Worm (Caenorhabditis elegans): ENCODE data around the gene F56F11.1.
A peak's percentile ranks its signal among the peaks of the same experiment; 100 is the strongest.
"Not testable (repeated sequence)": the region's sequence is repeated elsewhere in the genome, so short reads cannot be mapped to it uniquely, and the experiment has no call there.

Gene F56F11.1

DNA sequence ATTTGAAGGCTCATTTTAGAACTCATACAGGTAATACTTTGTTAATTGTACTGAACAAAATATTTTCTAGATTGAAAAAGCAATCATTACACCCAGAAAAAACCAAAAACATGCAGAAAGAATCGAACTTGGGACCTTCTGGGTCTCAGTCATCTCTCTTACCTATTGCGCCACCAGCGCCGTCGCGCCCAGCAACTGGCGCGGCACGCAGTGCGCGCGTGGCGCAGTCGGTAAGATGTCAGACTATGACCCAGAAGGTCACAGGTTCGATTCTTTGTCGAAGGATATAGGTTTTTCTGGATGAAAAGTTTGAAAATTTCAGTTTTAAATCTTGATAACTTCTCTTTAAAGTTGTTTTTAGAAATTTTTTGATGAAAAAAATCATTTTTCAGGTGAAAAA lies 11.8 kb upstream of the F56F11.1 start:
- TF ChIP-seq nhr-6 (tag; optimal IDR thresholded peaks at IDR 0.05) (no peak), mdl-1 (tag; optimal IDR thresholded peaks at IDR 0.05) (no peak), ztf-1 (GFP tag; conservative IDR thresholded peaks at IDR 0.05) (no peak), peb-1 (tag; optimal IDR thresholded peaks at IDR 0.05) (no peak), egl-27 (tag; optimal IDR thresholded peaks at IDR 0.05) (no peak), snpc-4 (tag; optimal IDR thresholded peaks at IDR 0.05) (no peak), lin-13 (GFP tag; optimal IDR thresholded peaks at IDR 0.05) (no peak), nhr-129 (tag; optimal IDR thresholded peaks at IDR 0.05) (no peak), ztf-11 (tag; optimal IDR thresholded peaks at IDR 0.05) (no peak), F13H6.1 (tag; optimal IDR thresholded peaks at IDR 0.05) (no peak), nhr-77 (tag; optimal IDR thresholded peaks at IDR 0.05) (no peak), ceh-82 (tag; optimal IDR thresholded peaks at IDR 0.05) (no peak), ama-1 (optimal IDR thresholded peaks at IDR 0.05) (no peak), R02D3.7 (tag; optimal IDR thresholded peaks at IDR 0.05) (no peak)

DNA sequence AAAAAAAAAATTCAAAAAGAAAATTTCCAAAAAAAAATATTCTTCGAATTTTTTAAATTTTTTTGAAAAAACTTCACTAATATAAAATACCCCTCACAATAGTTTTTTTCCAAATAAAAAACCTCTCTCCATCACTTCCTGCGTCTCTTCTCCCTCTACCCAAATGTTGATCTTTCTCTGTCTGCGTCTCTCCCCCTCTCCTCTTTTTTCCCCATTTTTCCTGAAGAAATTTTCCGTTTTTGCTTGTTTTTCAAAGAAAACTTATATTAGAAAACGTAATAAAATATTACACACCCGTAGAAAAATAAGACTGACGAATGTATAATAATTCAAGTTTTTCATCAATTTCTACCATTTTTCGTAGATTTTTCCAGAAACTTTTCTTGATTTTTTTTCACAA lies 10.4 kb upstream of the F56F11.1 start:
- TF ChIP-seq ceh-82 (tag; optimal IDR thresholded peaks at IDR 0.05), result no peak
- TF ChIP-seq lsy-2 (tag; optimal IDR thresholded peaks at IDR 0.05), result peak in 1 of 2 experiments; percentile 25
- TF ChIP-seq lin-13 (GFP tag; optimal IDR thresholded peaks at IDR 0.05), result peak; percentile 3
- TF ChIP-seq nhr-11 (tag; optimal IDR thresholded peaks at IDR 0.05), result no peak
- no peak for TF ChIP-seq unc-39 (tag; optimal IDR thresholded peaks at IDR 0.05)
- TF ChIP-seq F13H6.1 (tag; optimal IDR thresholded peaks at IDR 0.05), result peak; percentile 19

DNA sequence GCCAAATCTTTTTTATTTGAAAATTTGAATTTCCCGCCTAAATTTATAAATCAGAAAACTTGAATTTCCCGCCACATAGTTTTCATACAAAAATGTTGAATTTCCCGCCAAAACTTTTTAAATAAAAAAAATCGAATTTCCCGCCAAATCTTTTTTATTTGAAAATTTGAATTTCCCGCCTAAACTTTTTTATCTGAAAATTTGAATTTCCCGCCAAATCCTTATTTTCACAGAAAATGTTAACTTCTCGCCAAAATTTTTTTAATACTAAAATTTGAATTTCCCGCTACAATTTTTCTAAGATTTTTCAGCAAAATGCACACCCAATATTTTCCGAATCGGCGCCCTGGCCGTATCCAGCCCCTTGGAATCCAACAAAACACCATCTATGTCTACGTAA lies 9.6 kb upstream of the F56F11.1 start, which contains the start of gene F56F11.2:
F56F11.2 (plus strand) TSS at position 301 of the 400 bp plus-strand sequence.
- not testable (repeated sequence) for TF ChIP-seq unc-39 (tag; optimal IDR thresholded peaks at IDR 0.05); unc-55 (GFP tag; optimal IDR thresholded peaks at IDR 0.05); lin-11 (tag; optimal IDR thresholded peaks at IDR 0.05)

DNA sequence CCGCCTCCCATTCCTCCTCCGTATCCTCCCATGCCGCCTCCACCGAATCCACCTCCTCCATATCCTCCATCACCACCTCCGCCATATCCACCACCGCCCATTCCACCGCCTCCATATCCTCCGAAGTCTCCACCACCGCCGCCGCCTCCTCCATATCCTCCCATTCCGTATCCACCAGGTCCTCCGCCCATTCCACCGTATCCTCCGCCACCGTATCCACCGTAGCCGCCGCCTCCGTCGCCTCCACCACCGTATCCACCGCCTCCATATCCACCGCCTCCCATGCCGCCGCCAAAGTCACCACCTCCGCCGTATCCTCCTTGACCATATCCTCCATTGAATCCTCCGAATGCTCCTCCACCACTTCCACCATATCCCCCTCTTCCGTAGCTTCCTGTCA lies 8.2 kb downstream of the F56F11.1 start:
- TF ChIP-seq lin-39 (tag; optimal IDR thresholded peaks at IDR 0.05), result no peak
- TF ChIP-seq skn-1 (tag; optimal IDR thresholded peaks at IDR 0.05), result no peak
- no peak for TF ChIP-seq aly-2 (tag; optimal IDR thresholded peaks at IDR 0.05)

DNA sequence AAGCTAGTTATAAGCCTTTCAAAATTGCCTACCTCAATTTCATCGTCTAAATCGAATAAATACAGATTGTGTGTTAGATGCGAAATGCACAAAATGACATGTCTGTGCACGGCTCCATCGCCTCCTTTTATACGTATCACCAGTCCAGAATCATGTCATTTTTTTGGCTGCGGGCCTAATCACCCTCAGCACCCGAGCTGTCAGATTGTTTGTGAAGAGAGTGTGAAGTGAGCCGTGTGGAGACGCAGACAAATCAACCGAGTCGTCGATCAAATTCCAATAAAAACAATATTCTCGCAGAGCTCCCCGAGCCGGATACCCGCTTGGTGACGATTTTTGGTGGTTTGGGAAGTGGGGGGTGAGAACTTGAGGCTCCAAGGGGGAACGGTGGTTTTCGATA lies 9.6 kb downstream of the F56F11.1 start, which contains the start of gene idpa-1:
idpa-1 (minus strand) TSS at position 101 of the 400 bp plus-strand sequence.
- TF ChIP-seq ZK546.5 (tag; optimal IDR thresholded peaks at IDR 0.05) (no peak), dmd-4 (tag; optimal IDR thresholded peaks at IDR 0.05) (no peak), zag-1 (tag; optimal IDR thresholded peaks at IDR 0.05) (no peak), ztf-4 (tag; optimal IDR thresholded peaks at IDR 0.05) (no peak), ceh-82 (tag; optimal IDR thresholded peaks at IDR 0.05) (no peak), nhr-21 (tag; optimal IDR thresholded peaks at IDR 0.05) (no peak), snpc-4 (tag; optimal IDR thresholded peaks at IDR 0.05) (no peak), nhr-23 (tag; optimal IDR thresholded peaks at IDR 0.05) (no peak), lin-11 (tag; optimal IDR thresholded peaks at IDR 0.05) (no peak), alr-1 (tag; optimal IDR thresholded peaks at IDR 0.05) (no peak), R02D3.7 (tag; optimal IDR thresholded peaks at IDR 0.05) (no peak), ceh-16 (tag; optimal IDR thresholded peaks at IDR 0.05) (no peak), unc-62 (GFP tag; optimal IDR thresholded peaks at IDR 0.05) (no peak), elt-1 (tag; optimal IDR thresholded peaks at IDR 0.05) (no peak), gmeb-1 (tag; optimal IDR thresholded peaks at IDR 0.05) (no peak), peb-1 (tag; optimal IDR thresholded peaks at IDR 0.05) (no peak), ztf-11 (tag; optimal IDR thresholded peaks at IDR 0.05) (no peak)

DNA sequence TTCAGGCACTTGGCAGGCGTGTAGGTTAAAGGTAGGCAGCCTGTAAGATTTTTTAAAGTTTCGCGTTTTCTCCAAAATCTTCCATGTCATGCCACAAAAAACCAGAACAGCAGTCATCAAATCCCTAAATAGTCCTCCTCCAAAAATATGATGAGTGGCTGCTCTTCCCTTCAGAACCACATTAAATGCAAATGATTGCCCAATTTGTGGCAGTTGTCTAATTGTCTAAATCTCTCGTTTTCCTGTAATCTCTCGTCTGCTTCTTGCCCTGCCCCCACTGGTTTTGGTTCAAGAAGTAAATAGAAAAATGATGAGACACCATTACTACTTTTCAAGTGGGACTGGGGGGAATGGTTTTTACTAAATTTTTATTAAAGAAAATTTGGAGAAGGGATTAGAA lies 12.6 kb downstream of the F56F11.1 start:
- TF ChIP-seq Y55F3AM.14 (GFP tag; optimal IDR thresholded peaks at IDR 0.05) (no peak), nhr-21 (tag; optimal IDR thresholded peaks at IDR 0.05) (no peak), nhr-10 (tag; optimal IDR thresholded peaks at IDR 0.05) (no peak), fos-1 (tag; optimal IDR thresholded peaks at IDR 0.05) (no peak), elt-3 (tag; optimal IDR thresholded peaks at IDR 0.05) (no peak)
